Fruit fly (Drosophila melanogaster) whole organism, embryonic: Measurements from ENCODE around the gene Mabi.
A peak's percentile ranks its signal among the peaks of the same experiment; 100 is the strongest.

ENCODE experiments used
- C15 ChIP-seq: fragments of 200-800 bp; sonication (Bioruptor generic); IDR thresholded peaks from 3 replicates; pipeline ENCODE4 v1.3.6; 2022; ENCODE audit warnings: missing biosample characterization, missing genetic modification characterization
- CG10209 ChIP-seq: fragments of 200-800 bp; sonication (Bioruptor generic); optimal IDR thresholded peaks from 3 replicates; lab custom pipeline; 2017; ENCODE audit warnings: missing biosample characterization, mild to moderate bottlenecking, missing genetic modification characterization, missing genetic modification reagents
- CG10267 ChIP-seq: fragments of 200-800 bp; sonication (Bioruptor generic); optimal IDR thresholded peaks from 2 replicates; lab custom pipeline; 2018; ENCODE audit warnings: missing biosample characterization, mild to moderate bottlenecking, missing genetic modification characterization, moderate library complexity
- CG10959 ChIP-seq: fragments of 200-800 bp; sonication (Bioruptor generic); IDR thresholded peaks from 2 replicates; pipeline ENCODE4 v1.3.6; 2022; ENCODE audit warnings: missing biosample characterization, missing genetic modification characterization
- CG11696 ChIP-seq: fragments of 200-800 bp; sonication (Bioruptor generic); IDR thresholded peaks from 2 replicates; pipeline ENCODE4 v1.3.6; 2022; ENCODE audit warnings: missing biosample characterization, missing genetic modification characterization
- CG12659 ChIP-seq: fragments of 200-800 bp; sonication (Bioruptor generic); optimal IDR thresholded peaks from 3 replicates; lab custom pipeline; 2017; ENCODE audit warnings: mild to moderate bottlenecking, missing biosample characterization, missing genetic modification reagents, missing genetic modification characterization
- CG13296 ChIP-seq: fragments of 200-800 bp; sonication (Bioruptor generic); optimal IDR thresholded peaks from 3 replicates; lab custom pipeline; 2018; ENCODE audit warnings: missing biosample characterization, mild to moderate bottlenecking, missing genetic modification characterization
- CG14441 ChIP-seq: fragments of 200-800 bp; sonication (Bioruptor generic); IDR thresholded peaks from 2 replicates; pipeline ENCODE4 v1.3.6; 2022; ENCODE audit warnings: missing biosample characterization, missing genetic modification characterization
- CG15011 ChIP-seq: fragments of 200-800 bp; sonication (Bioruptor generic); optimal IDR thresholded peaks from 3 replicates; lab custom pipeline; 2018; ENCODE audit warnings: missing biosample characterization, mild to moderate bottlenecking, missing genetic modification characterization
- CG15269 ChIP-seq: fragments of 200-800 bp; sonication (Bioruptor generic); optimal IDR thresholded peaks from 2 replicates; lab custom pipeline; 2018; ENCODE audit warnings: missing biosample characterization, mild to moderate bottlenecking, missing genetic modification characterization, moderate library complexity
- CG17328 ChIP-seq: fragments of 200-800 bp; sonication (Bioruptor generic); IDR thresholded peaks from 2 replicates; pipeline ENCODE4 v1.3.6; 2022; ENCODE audit warnings: missing biosample characterization, missing genetic modification characterization
- CG30431 ChIP-seq: fragments of 200-800 bp; sonication (Bioruptor generic); optimal IDR thresholded peaks from 2 replicates; lab custom pipeline; 2017; ENCODE audit warnings: missing biosample characterization, missing genetic modification characterization
- CG4328 ChIP-seq: fragments of 200-800 bp; sonication (Bioruptor generic); optimal IDR thresholded peaks from 3 replicates; lab custom pipeline; 2017; ENCODE audit warnings: missing biosample characterization, missing genetic modification reagents, missing genetic modification characterization
- CG4854 ChIP-seq: fragments of 200-800 bp; sonication (Bioruptor generic); optimal IDR thresholded peaks from 2 replicates; lab custom pipeline; 2016; ENCODE audit warnings: missing biosample characterization, missing genetic modification characterization, inconsistent platforms
- CG6175 ChIP-seq: fragments of 200-800 bp; sonication (Bioruptor generic); IDR thresholded peaks from 3 replicates; pipeline ENCODE4 v1.3.6; 2022; ENCODE audit warnings: missing biosample characterization, missing genetic modification characterization
- CG6272 ChIP-seq: fragments of 200-800 bp; sonication (Bioruptor generic); IDR thresholded peaks from 2 replicates; pipeline ENCODE4 v1.3.6; 2022; ENCODE audit warnings: missing biosample characterization, missing genetic modification characterization
- CG6654 ChIP-seq: fragments of 200-800 bp; sonication (Bioruptor generic); optimal IDR thresholded peaks from 2 replicates; lab custom pipeline; 2017; ENCODE audit warnings: missing biosample characterization, mild to moderate bottlenecking, missing genetic modification characterization
- CG6683 ChIP-seq: fragments of 200-800 bp; sonication (Bioruptor generic); optimal IDR thresholded peaks from 2 replicates; lab custom pipeline; 2017; ENCODE audit warnings: missing biosample characterization, mild to moderate bottlenecking, missing genetic modification characterization, missing genetic modification reagents
- CG6689 ChIP-seq: fragments of 200-800 bp; sonication (Bioruptor generic); IDR thresholded peaks from 2 replicates; pipeline ENCODE4 v1.3.6; 2022; ENCODE audit warnings: missing biosample characterization, missing genetic modification characterization
- CG6854 ChIP-seq: fragments of 200-800 bp; sonication (Bioruptor generic); optimal IDR thresholded peaks from 3 replicates; lab custom pipeline; 2017; ENCODE audit warnings: missing biosample characterization, mild to moderate bottlenecking, missing genetic modification characterization
- CG7745 ChIP-seq: fragments of 200-800 bp; sonication (Bioruptor generic); optimal IDR thresholded peaks from 2 replicates; lab custom pipeline; 2018; ENCODE audit warnings: missing biosample characterization, mild to moderate bottlenecking, missing genetic modification characterization, moderate library complexity
- CG8281 ChIP-seq: fragments of 200-800 bp; sonication (Bioruptor generic); optimal IDR thresholded peaks from 2 replicates; lab custom pipeline; 2018; ENCODE audit warnings: missing biosample characterization, mild to moderate bottlenecking, missing genetic modification characterization, moderate library complexity
- CG8478 ChIP-seq: fragments of >200 bp; optimal IDR thresholded peaks from 2 replicates; lab custom pipeline; 2018
- CG9609 ChIP-seq: fragments of 200-800 bp; sonication (Bioruptor generic); optimal IDR thresholded peaks from 3 replicates; lab custom pipeline; 2016; ENCODE audit warnings: missing biosample characterization, missing genetic modification characterization
- CG9817 ChIP-seq: fragments of 200-800 bp; sonication (Bioruptor generic); optimal IDR thresholded peaks from 2 replicates; lab custom pipeline; 2018; ENCODE audit warnings: missing biosample characterization, mild to moderate bottlenecking, missing genetic modification characterization, moderate library complexity
- D19B ChIP-seq: fragments of 200-800 bp; sonication (Bioruptor generic); optimal IDR thresholded peaks from 2 replicates; lab custom pipeline; 2017; ENCODE audit warnings: missing biosample characterization, mild to moderate bottlenecking, missing genetic modification characterization
- Dek ChIP-seq: fragments of 200-800 bp; sonication (Bioruptor generic); optimal IDR thresholded peaks from 3 replicates; lab custom pipeline; 2019; ENCODE audit warnings: missing biosample characterization, mild to moderate bottlenecking, missing genetic modification characterization, moderate library complexity
- E2f1 ChIP-seq: fragments of 200-800 bp; sonication (Bioruptor generic); IDR thresholded peaks from 2 replicates; pipeline ENCODE4 v1.3.6; 2022; ENCODE audit warnings: missing biosample characterization, missing genetic modification characterization
- E2f2 ChIP-seq: fragments of 200-800 bp; sonication (Bioruptor generic); IDR thresholded peaks from 2 replicates; pipeline ENCODE4 v1.3.6; 2022; ENCODE audit warnings: missing biosample characterization, missing genetic modification characterization
- Fer2 ChIP-seq: fragments of 200-800 bp; sonication (Bioruptor generic); optimal IDR thresholded peaks from 2 replicates; lab custom pipeline; 2018; ENCODE audit warnings: missing biosample characterization, mild to moderate bottlenecking, missing genetic modification characterization, moderate library complexity
- Gug ChIP-seq: fragments of 200-800 bp; sonication (Bioruptor generic); IDR thresholded peaks from 4 replicates; pipeline ENCODE4 v1.3.6; 2022; ENCODE audit warnings: missing biosample characterization, missing genetic modification characterization
- Hmx ChIP-seq: fragments of 200-800 bp; sonication (Bioruptor generic); optimal IDR thresholded peaks from 2 replicates; lab custom pipeline; 2016; ENCODE audit warnings: missing biosample characterization, missing genetic modification characterization
- Lpt ChIP-seq: fragments of >200 bp; optimal IDR thresholded peaks from 2 replicates; lab custom pipeline; 2018; ENCODE audit warnings: missing biosample characterization, missing genetic modification characterization
- MESR4 ChIP-seq: fragments of 200-800 bp; sonication (Bioruptor generic); optimal IDR thresholded peaks from 2 replicates; lab custom pipeline; 2018; ENCODE audit warnings: missing biosample characterization, mild to moderate bottlenecking, missing genetic modification characterization, moderate library complexity
- Opbp ChIP-seq: fragments of 200-800 bp; sonication (Bioruptor generic); IDR thresholded peaks from 3 replicates; pipeline ENCODE4 v1.3.6; 2022; ENCODE audit warnings: missing biosample characterization, missing genetic modification characterization; ENCODE audit not compliant: partially characterized antibody
- PHDP ChIP-seq: fragments of 200-800 bp; sonication (Bioruptor generic); optimal IDR thresholded peaks from 3 replicates; lab custom pipeline; 2018; ENCODE audit warnings: missing biosample characterization, mild to moderate bottlenecking, missing genetic modification characterization, moderate library complexity
- Pdp1 ChIP-seq, 2 experiments: fragments of 200-800 bp; sonication (Bioruptor generic); optimal IDR thresholded peaks; 3 replicates each; lab custom pipeline; 2016; ENCODE audit warnings: missing biosample characterization in 2 of 2, missing genetic modification characterization in 2 of 2, mild to moderate bottlenecking in 1 of 2, moderate library complexity in 1 of 2
- Six4 ChIP-seq: fragments of 200-800 bp; sonication (Bioruptor generic); optimal IDR thresholded peaks from 2 replicates; lab custom pipeline; 2016; ENCODE audit warnings: missing biosample characterization, missing genetic modification characterization
- YL-1 ChIP-seq: fragments of 200-800 bp; sonication (Bioruptor generic); optimal IDR thresholded peaks from 3 replicates; lab custom pipeline; 2017; ENCODE audit warnings: missing biosample characterization, mild to moderate bottlenecking, missing genetic modification characterization
- dmrt11E ChIP-seq: fragments of 200-800 bp; sonication (Bioruptor generic); optimal IDR thresholded peaks from 3 replicates; lab custom pipeline; 2018; ENCODE audit warnings: missing biosample characterization, mild to moderate bottlenecking, missing genetic modification characterization, moderate library complexity
- her ChIP-seq: fragments of 200-800 bp; sonication (Bioruptor generic); optimal IDR thresholded peaks from 2 replicates; lab custom pipeline; 2016; ENCODE audit warnings: missing biosample characterization, missing genetic modification characterization
- kah ChIP-seq: fragments of 200-800 bp; sonication (Bioruptor generic); optimal IDR thresholded peaks from 2 replicates; lab custom pipeline; 2018; ENCODE audit warnings: missing biosample characterization, mild to moderate bottlenecking, missing genetic modification characterization
- maf-S ChIP-seq: fragments of 200-800 bp; sonication (Bioruptor generic); optimal IDR thresholded peaks from 2 replicates; lab custom pipeline; 2016; ENCODE audit warnings: missing biosample characterization, missing genetic modification characterization
- odd ChIP-seq: fragments of 200-800 bp; sonication (Bioruptor generic); optimal IDR thresholded peaks from 2 replicates; lab custom pipeline; 2017; ENCODE audit warnings: missing biosample characterization, mild to moderate bottlenecking, missing genetic modification characterization
- pita ChIP-seq: fragments of 200-800 bp; sonication (Bioruptor generic); optimal IDR thresholded peaks from 2 replicates; lab custom pipeline; 2017; ENCODE audit warnings: missing biosample characterization, mild to moderate bottlenecking, missing genetic modification characterization
- rib ChIP-seq: fragments of 200-800 bp; sonication (Bioruptor generic); IDR thresholded peaks from 2 replicates; pipeline ENCODE4 v1.3.6; 2022; ENCODE audit warnings: missing biosample characterization, missing genetic modification characterization
- schlank ChIP-seq: fragments of 200-800 bp; sonication (Bioruptor generic); optimal IDR thresholded peaks from 2 replicates; lab custom pipeline; 2018; ENCODE audit warnings: missing biosample characterization, mild to moderate bottlenecking, missing genetic modification characterization
- sens-2 ChIP-seq: fragments of 200-800 bp; sonication (Bioruptor generic); IDR thresholded peaks from 2 replicates; pipeline ENCODE4 v1.3.6; 2022; ENCODE audit warnings: missing biosample characterization, missing genetic modification characterization
- sim ChIP-seq: fragments of 200-800 bp; sonication (Bioruptor generic); IDR thresholded peaks from 2 replicates; pipeline ENCODE4 v1.3.6; 2022; ENCODE audit warnings: missing biosample characterization, missing genetic modification characterization
- sob ChIP-seq: fragments of 200-800 bp; sonication (Bioruptor generic); IDR thresholded peaks from 2 replicates; pipeline ENCODE4 v1.3.6; 2022; ENCODE audit warnings: missing biosample characterization, missing genetic modification characterization
- tio ChIP-seq: fragments of 200-800 bp; sonication (Bioruptor generic); optimal IDR thresholded peaks from 2 replicates; lab custom pipeline; 2017; ENCODE audit warnings: missing biosample characterization, missing genetic modification characterization, inconsistent platforms
- tx ChIP-seq: fragments of 200-800 bp; sonication (Bioruptor generic); optimal IDR thresholded peaks from 2 replicates; lab custom pipeline; 2016; ENCODE audit warnings: missing biosample characterization, missing genetic modification characterization

The Mabi gene

DNA sequence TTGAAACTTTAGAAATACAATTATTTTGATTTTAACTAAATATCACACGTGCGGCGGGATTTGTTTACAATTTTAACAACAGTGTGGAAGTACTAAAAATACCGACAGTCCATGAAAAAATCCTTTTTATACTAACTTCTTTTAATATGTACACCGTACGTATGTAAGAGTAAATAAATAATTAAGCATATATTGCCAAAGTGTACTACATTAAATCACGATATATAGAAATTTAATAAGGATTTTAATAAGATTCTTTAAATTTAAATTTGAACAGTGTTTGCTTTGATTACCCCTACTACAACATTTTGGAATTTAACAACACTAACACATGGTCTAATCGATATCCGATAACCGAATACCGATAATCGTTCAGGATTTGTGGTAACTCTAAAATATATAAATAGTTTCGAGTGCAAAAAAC is 12.2 kb downstream of the Mabi start, which contains the start of the genes Ski6 and CG16812 (continued):
- peak; percentile 37 for TF ChIP-seq CG10209 (GFP tag; lab: Kevin White, UChicago)
- peak; percentile 62 for TF ChIP-seq CG13296
- TF ChIP-seq maf-S = no peak
- peak; percentile 67 for TF ChIP-seq dmrt11E (tag; lab: Kevin White, UChicago)
- TF ChIP-seq CG9817 (tag; lab: Kevin White, UChicago) = peak; percentile 78
- TF ChIP-seq tio (GFP tag; lab: Kevin White, UChicago) = no peak
- no peak for TF ChIP-seq her
- TF ChIP-seq sens-2 (GFP tag; lab: Robert Waterston, UW) = no peak
- TF ChIP-seq CG6654 (GFP tag; lab: Kevin White, UChicago) = no peak
- TF ChIP-seq CG9609 = no peak
- peak; percentile 66 for TF ChIP-seq YL-1 (GFP tag; lab: Kevin White, UChicago)
- TF ChIP-seq D19B (GFP tag; lab: Kevin White, UChicago) = peak; percentile 10
- TF ChIP-seq CG17328 = peak; percentile 68
- TF ChIP-seq CG10267 (tag; lab: Kevin White, UChicago) = peak; percentile 97
- TF ChIP-seq tx (GFP tag; lab: Kevin White, UChicago) = no peak
- TF ChIP-seq CG4854 (GFP tag; lab: Kevin White, UChicago) = no peak
- TF ChIP-seq CG6175 (GFP tag; lab: Robert Waterston, UW) = no peak
- TF ChIP-seq pita (GFP tag; lab: Kevin White, UChicago) = no peak
- peak; percentile 70 for TF ChIP-seq Dek (tag; lab: Kevin White, UChicago)
- no peak for TF ChIP-seq CG6683 (GFP tag; lab: Kevin White, UChicago)
- no peak for TF ChIP-seq Gug
- no peak for TF ChIP-seq CG7745 (tag; lab: Kevin White, UChicago)
- peak; percentile 46 for TF ChIP-seq Six4 (GFP tag; lab: Kevin White, UChicago)
- TF ChIP-seq C15 (GFP tag; lab: Robert Waterston, UW) = no peak
- TF ChIP-seq sob (GFP tag; lab: Robert Waterston, UW) = no peak; the same call in 1 of the 2 replicates
- TF ChIP-seq CG10959 (GFP tag; lab: Robert Waterston, UW) = no peak
- peak; percentile 54 for TF ChIP-seq CG14441 (GFP tag; lab: Robert Waterston, UW)
- TF ChIP-seq E2f1 = peak; percentile 68
- TF ChIP-seq Hmx (GFP tag; lab: Kevin White, UChicago) = peak; percentile 35
- TF ChIP-seq CG6854 (GFP tag; lab: Kevin White, UChicago) = no peak
- TF ChIP-seq CG8281 (tag; lab: Kevin White, UChicago) = no peak
- TF ChIP-seq CG15269 (tag; lab: Kevin White, UChicago) = peak; percentile 83
- TF ChIP-seq Pdp1 (GFP tag; optimal IDR thresholded peaks at IDR 0.05; lab: Kevin White, UChicago) = peak; percentile 42 to 56
- TF ChIP-seq PHDP = no peak
- no peak for TF ChIP-seq CG30431 (GFP tag; lab: Kevin White, UChicago)
- TF ChIP-seq sim = no peak
- TF ChIP-seq schlank (tag; lab: Kevin White, UChicago) = no peak
- peak; percentile 57; the same call in 2 of the 3 replicates for TF ChIP-seq Opbp (GFP tag; lab: Robert Waterston, UW)
- TF ChIP-seq CG15011 = no peak
- TF ChIP-seq CG11696 (GFP tag; lab: Robert Waterston, UW) = 0 out of 2 replicates have a peak, but pooled peaks have one; percentile 36
- no peak for TF ChIP-seq kah
- TF ChIP-seq E2f2 (GFP tag; lab: Robert Waterston, UW) = peak; percentile 58; the same call in 1 of the 2 replicates
- no peak for TF ChIP-seq odd
- TF ChIP-seq CG6272 (GFP tag; lab: Robert Waterston, UW) = no peak
- TF ChIP-seq CG4328 = no peak
- TF ChIP-seq CG12659 (GFP tag; lab: Kevin White, UChicago) = peak; percentile 82
- TF ChIP-seq rib = no peak
- peak; percentile 41 for TF ChIP-seq MESR4 (GFP tag; lab: Kevin White, UChicago)
- TF ChIP-seq CG6689 (GFP tag; lab: Robert Waterston, UW) = peak; percentile 68
- TF ChIP-seq Lpt (GFP tag; lab: Kevin White, UChicago) = no peak
- no peak for TF ChIP-seq CG8478 (lab: Kevin White, UChicago)
- TF ChIP-seq Fer2 (tag; lab: Kevin White, UChicago) = peak; percentile 66
